Comparison of ENCODE assay signal across 5 fruit fly cellular contexts in genomic region chr2L:18830587-18831528, dm6.
TF ChIP-seq lines count a peak whose summit lies in the region.

Gene CG17597, minus strand, starts transcription at chr2L:18831153.
Gene ScpX, plus strand, starts transcription at chr2L:18831229.

TF ChIP-seq in whole organism, adult, 20 proteins besides CTCF, POLR2A, EP300 and RAD21 (continued from another document):
- TF ChIP-seq CG12768 (GFP tag; optimal IDR thresholded peaks at IDR 0.05; lab: Kevin White, UChicago), result peak; percentile 42
- TF ChIP-seq tj (GFP tag; optimal IDR thresholded peaks at IDR 0.05; lab: Kevin White, UChicago), result peak; percentile 25

TF ChIP-seq in whole organism, embryonic, 481 proteins besides CTCF, POLR2A, EP300 and RAD21 (continued from another document and continues in another):
- peak; percentile 70 for TF ChIP-seq CG15269 (tag; optimal IDR thresholded peaks at IDR 0.05; lab: Kevin White, UChicago)
- peak; percentile 69 for TF ChIP-seq Lhr (GFP tag; optimal IDR thresholded peaks at IDR 0.05; lab: Kevin White, UChicago)
- peak; percentile 90 for TF ChIP-seq HLH4C (GFP tag; IDR thresholded peaks at IDR 0.05; lab: Robert Waterston, UW; ENCODE audit: partially characterized antibody)
- TF ChIP-seq Jarid2 (GFP tag; optimal IDR thresholded peaks at IDR 0.05; lab: Kevin White, UChicago), result no peak
- TF ChIP-seq danr (GFP tag; IDR thresholded peaks at IDR 0.05; lab: Robert Waterston, UW), result 0 out of 2 replicates have a peak, but pooled peaks have one; percentile 36
- TF ChIP-seq hbn (GFP tag; IDR thresholded peaks at IDR 0.05; lab: Robert Waterston, UW; ENCODE audit: partially characterized antibody), result peak; percentile 76
- TF ChIP-seq ac (GFP tag; optimal IDR thresholded peaks at IDR 0.05; lab: Kevin White, UChicago), result no peak
- TF ChIP-seq CG14050 (GFP tag; IDR thresholded peaks at IDR 0.05; lab: Robert Waterston, UW), result no peak
- no peak for TF ChIP-seq salm (tag; optimal IDR thresholded peaks at IDR 0.05; lab: Kevin White, UChicago)
- peak; percentile 31 for TF ChIP-seq CG7556 (GFP tag; optimal IDR thresholded peaks at IDR 0.05; lab: Kevin White, UChicago)
- peak; percentile 38 for TF ChIP-seq CG1233 (GFP tag; optimal IDR thresholded peaks at IDR 0.05; lab: Kevin White, UChicago)
- peak; percentile 47 for TF ChIP-seq Asciz (GFP tag; optimal IDR thresholded peaks at IDR 0.05; lab: Kevin White, UChicago)
- TF ChIP-seq chif (GFP tag; optimal IDR thresholded peaks at IDR 0.05; lab: Kevin White, UChicago), result peak; percentile 22 to 75
- TF ChIP-seq hkb (optimal IDR thresholded peaks at IDR 0.05; lab: Kevin White, UChicago), result no peak
- TF ChIP-seq hkb (GFP tag; IDR thresholded peaks at IDR 0.05; lab: Robert Waterston, UW), result no peak; the same call in 1 of the 2 replicates
- peak; percentile 68 for TF ChIP-seq unpg (GFP tag; optimal IDR thresholded peaks at IDR 0.05; lab: Kevin White, UChicago)
- TF ChIP-seq CG2199 (GFP tag; IDR thresholded peaks at IDR 0.05; lab: Robert Waterston, UW), result no peak
- TF ChIP-seq dan (GFP tag; IDR thresholded peaks at IDR 0.05; lab: Robert Waterston, UW), result no peak
- TF ChIP-seq CG34376 (GFP tag; optimal IDR thresholded peaks at IDR 0.05; lab: Kevin White, UChicago), result peak; percentile 27
- TF ChIP-seq so (GFP tag; IDR thresholded peaks at IDR 0.05; lab: Robert Waterston, UW), result peak; percentile 40; the same call in 1 of the 3 replicates
- no peak for TF ChIP-seq tap (tag; optimal IDR thresholded peaks at IDR 0.05; lab: Kevin White, UChicago)
- peak; percentile 67 for TF ChIP-seq CG13424 (tag; optimal IDR thresholded peaks at IDR 0.05; lab: Kevin White, UChicago)
- TF ChIP-seq Hmr (GFP tag; optimal IDR thresholded peaks at IDR 0.05; lab: Kevin White, UChicago), result peak; percentile 63
- TF ChIP-seq ro (GFP tag; IDR thresholded peaks at IDR 0.05; lab: Robert Waterston, UW), result no peak
- peak; percentile 71 for TF ChIP-seq Ptx1 (GFP tag; IDR thresholded peaks at IDR 0.05; lab: Robert Waterston, UW)
- peak; percentile 26 for TF ChIP-seq CG16815 (GFP tag; optimal IDR thresholded peaks at IDR 0.05; lab: Kevin White, UChicago)
- peak; percentile 39 for TF ChIP-seq CG15011 (GFP tag; optimal IDR thresholded peaks at IDR 0.05; lab: Kevin White, UChicago)
- peak; percentile 52 for TF ChIP-seq cwo (GFP tag; optimal IDR thresholded peaks at IDR 0.05; lab: Kevin White, UChicago)
- peak; percentile 68 for TF ChIP-seq Max (GFP tag; optimal IDR thresholded peaks at IDR 0.05; lab: Kevin White, UChicago)
- TF ChIP-seq CoRest (tag; optimal IDR thresholded peaks at IDR 0.05; lab: Kevin White, UChicago), result peak; percentile 77
- TF ChIP-seq br (optimal IDR thresholded peaks at IDR 0.05; lab: Kevin White, UChicago), result no peak
- TF ChIP-seq hth (optimal IDR thresholded peaks at IDR 0.05; lab: Kevin White, UChicago), result no peak

TF ChIP-seq in whole organism, prepupa, 60 proteins besides CTCF, POLR2A, EP300 and RAD21 (continued from another document and continues in another):
- TF ChIP-seq OdsH (GFP tag; optimal IDR thresholded peaks at IDR 0.05; lab: Kevin White, UChicago) (peak; percentile 50), CG1621 (tag; optimal IDR thresholded peaks at IDR 0.05; lab: Kevin White, UChicago) (peak; percentile 23), Blimp-1 (GFP tag; optimal IDR thresholded peaks at IDR 0.05; lab: Kevin White, UChicago) (no peak), CG15336 (GFP tag; IDR thresholded peaks at IDR 0.05; lab: Robert Waterston, UW) (peak; percentile 47; the same call in 1 of the 2 replicates), CG10631 (GFP tag; optimal IDR thresholded peaks at IDR 0.05; lab: Kevin White, UChicago) (peak; percentile 78), achi (GFP tag; optimal IDR thresholded peaks at IDR 0.05; lab: Kevin White, UChicago) (peak; percentile 65), eg (GFP tag; IDR thresholded peaks at IDR 0.05; lab: Robert Waterston, UW) (0 out of 3 replicates have a peak, but pooled peaks have one; percentile 17), acj6 (GFP tag; optimal IDR thresholded peaks at IDR 0.05; lab: Kevin White, UChicago) (no peak), Gug (GFP tag; IDR thresholded peaks at IDR 0.05; lab: Robert Waterston, UW) (no peak), Ets96B (tag; optimal IDR thresholded peaks at IDR 0.05; lab: Kevin White, UChicago) (peak; percentile 62), CG3032 (tag; optimal IDR thresholded peaks at IDR 0.05; lab: Kevin White, UChicago) (peak; percentile 55), cyc (GFP tag; optimal IDR thresholded peaks at IDR 0.05; lab: Kevin White, UChicago) (peak; percentile 63), fd59A (GFP tag; optimal IDR thresholded peaks at IDR 0.05; lab: Kevin White, UChicago) (peak; percentile 5), ss (GFP tag; optimal IDR thresholded peaks at IDR 0.05; lab: Kevin White, UChicago) (peak; percentile 54 to 59), CG11902 (GFP tag; optimal IDR thresholded peaks at IDR 0.05; lab: Kevin White, UChicago) (peak; percentile 28), Lpt (GFP tag; optimal IDR thresholded peaks at IDR 0.05; lab: Kevin White, UChicago) (no peak), CG34406 (GFP tag; optimal IDR thresholded peaks at IDR 0.05; lab: Kevin White, UChicago) (peak; percentile 18), CG3919 (GFP tag; optimal IDR thresholded peaks at IDR 0.05; lab: Kevin White, UChicago) (peak; percentile 46), pdm3 (GFP tag; optimal IDR thresholded peaks at IDR 0.05; lab: Kevin White, UChicago) (peak; percentile 74), Eip75B (GFP tag; optimal IDR thresholded peaks at IDR 0.05; lab: Kevin White, UChicago) (peak; percentile 66), CG8632 (GFP tag; optimal IDR thresholded peaks at IDR 0.05; lab: Kevin White, UChicago) (peak; percentile 11), CG11762 (GFP tag; optimal IDR thresholded peaks at IDR 0.05; lab: Kevin White, UChicago; ENCODE audit: insufficient read depth) (no peak), Ets21C (GFP tag; optimal IDR thresholded peaks at IDR 0.05; lab: Kevin White, UChicago) (no peak), esn (GFP tag; optimal IDR thresholded peaks at IDR 0.05; lab: Kevin White, UChicago) (peak; percentile 76), CG16779 (tag; optimal IDR thresholded peaks at IDR 0.05; lab: Kevin White, UChicago) (peak; percentile 64), lz (GFP tag; optimal IDR thresholded peaks at IDR 0.05; lab: Kevin White, UChicago) (peak; percentile 65), CG6808 (GFP tag; optimal IDR thresholded peaks at IDR 0.05; lab: Kevin White, UChicago) (peak; percentile 48), CG8119 (GFP tag; IDR thresholded peaks at IDR 0.05; lab: Robert Waterston, UW) (peak; percentile 44; the same call in 2 of the 3 replicates), CG6854 (GFP tag; optimal IDR thresholded peaks at IDR 0.05; lab: Kevin White, UChicago) (peak; percentile 54), Sox14 (GFP tag; optimal IDR thresholded peaks at IDR 0.05; lab: Kevin White, UChicago) (peak; percentile 71), svp (GFP tag; lab: Kevin White, UChicago) (peak; percentile 97), CG31627 (GFP tag; optimal IDR thresholded peaks at IDR 0.05; lab: Kevin White, UChicago) (peak; percentile 74), Met (GFP tag; optimal IDR thresholded peaks at IDR 0.05; lab: Kevin White, UChicago) (peak; percentile 67)

TF ChIP-seq in whole organism, pupa, 21 proteins besides CTCF, POLR2A, EP300 and RAD21 (continued from another document):
- no peak for TF ChIP-seq D1 (tag; optimal IDR thresholded peaks at IDR 0.05; lab: Kevin White, UChicago)

TF ChIP-seq in whole organism, wandering third instar larva, 38 proteins besides CTCF, POLR2A, EP300 and RAD21 (continued from another document):
- TF ChIP-seq woc (GFP tag; optimal IDR thresholded peaks at IDR 0.05; lab: Kevin White, UChicago) (peak; percentile 90), dmrt93B (GFP tag; optimal IDR thresholded peaks at IDR 0.05; lab: Kevin White, UChicago) (no peak), jim (GFP tag; optimal IDR thresholded peaks at IDR 0.05; lab: Kevin White, UChicago) (no peak), sv (GFP tag; optimal IDR thresholded peaks at IDR 0.05; lab: Kevin White, UChicago) (peak; percentile 46), usp (GFP tag; optimal IDR thresholded peaks at IDR 0.05; lab: Kevin White, UChicago) (no peak), Dif (GFP tag; optimal IDR thresholded peaks at IDR 0.05; lab: Kevin White, UChicago; ENCODE audit: partially characterized antibody) (peak; percentile 71), foxo (GFP tag; optimal IDR thresholded peaks at IDR 0.05; lab: Kevin White, UChicago) (peak in 1 of 2 experiments; percentile 76), Hnf4 (GFP tag; optimal IDR thresholded peaks at IDR 0.05; lab: Kevin White, UChicago) (peak; percentile 72), br (GFP tag; optimal IDR thresholded peaks at IDR 0.05; lab: Kevin White, UChicago) (peak; percentile 63), h (GFP tag; optimal IDR thresholded peaks at IDR 0.05; lab: Kevin White, UChicago) (peak; percentile 74), Abd-B (GFP tag; optimal IDR thresholded peaks at IDR 0.05; lab: Kevin White, UChicago) (no peak), Myc (optimal IDR thresholded peaks at IDR 0.05; lab: Kevin White, UChicago) (peak; percentile 100), Vsx2 (GFP tag; optimal IDR thresholded peaks at IDR 0.05; lab: Kevin White, UChicago; ENCODE audit: partially characterized antibody) (peak; percentile 95), Mio (GFP tag; optimal IDR thresholded peaks at IDR 0.05; lab: Kevin White, UChicago) (no peak), tai (GFP tag; optimal IDR thresholded peaks at IDR 0.05; lab: Kevin White, UChicago) (no peak), HLH106 (tag; optimal IDR thresholded peaks at IDR 0.05; lab: Kevin White, UChicago) (peak; percentile 73)
